Fruit fly (Drosophila melanogaster) whole organism, embryonic: ENCODE results near the gene Polr2F.

ENCODE experiments used
- ATbp ChIP-seq: fragments of 200-800 bp; sonication (Bioruptor generic); optimal IDR thresholded peaks from 2 replicates; lab custom pipeline; 2017; ENCODE audit warnings: missing biosample characterization, mild to moderate bottlenecking, missing genetic modification characterization, missing genetic modification reagents
- Adf1 ChIP-seq: fragments of 200-800 bp; sonication (Bioruptor generic); IDR thresholded peaks from 2 replicates; pipeline ENCODE4 v1.3.6; 2022; ENCODE audit warnings: missing biosample characterization, missing genetic modification characterization
- Awh ChIP-seq: fragments of 200-800 bp; sonication (Bioruptor generic); IDR thresholded peaks from 2 replicates; pipeline ENCODE4, ENCODE4 v1.3.6; 2022; ENCODE audit warnings: missing biosample characterization, missing genetic modification characterization
- CG10431 ChIP-seq: fragments of 200-800 bp; sonication (Bioruptor generic); optimal IDR thresholded peaks from 3 replicates; lab custom pipeline; 2018; ENCODE audit warnings: missing biosample characterization, mild to moderate bottlenecking, missing genetic modification characterization
- CG10462 ChIP-seq: fragments of 200-800 bp; sonication (Bioruptor generic); optimal IDR thresholded peaks from 2 replicates; lab custom pipeline; 2016; ENCODE audit warnings: missing biosample characterization, missing genetic modification characterization
- CG12071 ChIP-seq: fragments of 200-800 bp; sonication (Bioruptor generic); optimal IDR thresholded peaks from 3 replicates; lab custom pipeline; 2018; ENCODE audit warnings: missing biosample characterization, mild to moderate bottlenecking, missing genetic modification characterization
- CG13894 ChIP-seq: fragments of 200-800 bp; sonication (Bioruptor generic); optimal IDR thresholded peaks from 3 replicates; lab custom pipeline; 2018; ENCODE audit warnings: missing biosample characterization, mild to moderate bottlenecking, missing genetic modification characterization, moderate library complexity
- CG14050 ChIP-seq: fragments of 200-800 bp; sonication (Bioruptor generic); IDR thresholded peaks from 3 replicates; pipeline ENCODE4 v1.3.6; 2022; ENCODE audit warnings: missing biosample characterization, missing genetic modification characterization
- CG14710 ChIP-seq: fragments of 200-800 bp; sonication (Bioruptor generic); optimal IDR thresholded peaks from 3 replicates; lab custom pipeline; 2019; ENCODE audit warnings: missing biosample characterization, mild to moderate bottlenecking, missing genetic modification characterization, moderate library complexity
- CG16779 ChIP-seq: fragments of 200-800 bp; sonication (Bioruptor generic); IDR thresholded peaks from 2 replicates; pipeline ENCODE4 v1.3.6; 2022; ENCODE audit warnings: missing biosample characterization, missing genetic modification characterization
- CG17385 ChIP-seq: fragments of 200-800 bp; sonication (Bioruptor generic); optimal IDR thresholded peaks from 3 replicates; lab custom pipeline; 2018; ENCODE audit warnings: missing biosample characterization, mild to moderate bottlenecking, missing genetic modification characterization
- CG17568 ChIP-seq: fragments of 200-800 bp; sonication (Bioruptor generic); optimal IDR thresholded peaks from 2 replicates; lab custom pipeline; 2018; ENCODE audit warnings: missing biosample characterization, mild to moderate bottlenecking, missing genetic modification characterization, moderate library complexity
- CG18011 ChIP-seq: fragments of 200-800 bp; sonication (Bioruptor generic); optimal IDR thresholded peaks from 2 replicates; lab custom pipeline; 2017; ENCODE audit warnings: missing biosample characterization, missing genetic modification characterization, mild to moderate bottlenecking, moderate library complexity, missing genotype
- CG18619 ChIP-seq: fragments of 200-800 bp; sonication (Bioruptor generic); optimal IDR thresholded peaks from 3 replicates; lab custom pipeline; 2017; ENCODE audit warnings: missing biosample characterization, mild to moderate bottlenecking, missing genetic modification characterization
- CG2875 ChIP-seq: fragments of 200-800 bp; sonication (Bioruptor generic); optimal IDR thresholded peaks from 2 replicates; lab custom pipeline; 2017; ENCODE audit warnings: missing biosample characterization, mild to moderate bottlenecking, missing genetic modification characterization, missing genetic modification reagents
- CG6654 ChIP-seq: fragments of 200-800 bp; sonication (Bioruptor generic); optimal IDR thresholded peaks from 2 replicates; lab custom pipeline; 2017; ENCODE audit warnings: missing biosample characterization, mild to moderate bottlenecking, missing genetic modification characterization
- CG7556 ChIP-seq: fragments of 200-800 bp; sonication (Bioruptor generic); optimal IDR thresholded peaks from 2 replicates; lab custom pipeline; 2017; ENCODE audit warnings: missing biosample characterization, mild to moderate bottlenecking, missing genetic modification characterization
- CG7745 ChIP-seq: fragments of 200-800 bp; sonication (Bioruptor generic); optimal IDR thresholded peaks from 2 replicates; lab custom pipeline; 2018; ENCODE audit warnings: missing biosample characterization, mild to moderate bottlenecking, missing genetic modification characterization, moderate library complexity
- CG9437 ChIP-seq: fragments of 200-800 bp; sonication (Bioruptor generic); optimal IDR thresholded peaks from 2 replicates; lab custom pipeline; 2018; ENCODE audit warnings: missing biosample characterization, mild to moderate bottlenecking, missing genetic modification characterization
- CG9797 ChIP-seq: fragments of 200-800 bp; sonication (Bioruptor generic); optimal IDR thresholded peaks from 3 replicates; lab custom pipeline; 2018; ENCODE audit warnings: missing biosample characterization, mild to moderate bottlenecking, missing genetic modification characterization
- CTCF ChIP-seq: fragments of 200-800 bp; sonication (Bioruptor generic); optimal IDR thresholded peaks from 2 replicates; lab custom pipeline; 2017; ENCODE audit warnings: missing biosample characterization, mild to moderate bottlenecking, missing genetic modification characterization, moderate library complexity
- Camta ChIP-seq: fragments of 200-800 bp; sonication (Bioruptor generic); optimal IDR thresholded peaks from 2 replicates; lab custom pipeline; 2016; ENCODE audit warnings: missing biosample characterization, missing genetic modification characterization
- CkIIα-i1 ChIP-seq: fragments of 200-800 bp; sonication (Bioruptor generic); IDR thresholded peaks from 2 replicates; pipeline ENCODE4 v1.3.6; 2022; ENCODE audit warnings: missing biosample characterization, missing genetic modification characterization
- Dref ChIP-seq: fragments of 200-800 bp; sonication (Bioruptor generic); IDR thresholded peaks from 2 replicates; pipeline ENCODE4 v1.3.6; 2022; ENCODE audit warnings: missing biosample characterization, missing genetic modification characterization
- Elba2 ChIP-seq: fragments of 200-800 bp; sonication (Bioruptor generic); optimal IDR thresholded peaks from 3 replicates; lab custom pipeline; 2016; ENCODE audit warnings: missing biosample characterization, missing genetic modification characterization
- Fer1 ChIP-seq: fragments of 200-800 bp; sonication (Bioruptor generic); optimal IDR thresholded peaks from 2 replicates; lab custom pipeline; 2017; ENCODE audit warnings: missing biosample characterization, mild to moderate bottlenecking, missing genetic modification characterization
- Hand ChIP-seq: fragments of 200-800 bp; sonication (Bioruptor generic); optimal IDR thresholded peaks from 2 replicates; lab custom pipeline; 2017; ENCODE audit warnings: mild to moderate bottlenecking, missing biosample characterization, missing genetic modification reagents, missing genetic modification characterization
- Mrtf ChIP-seq: fragments of 200-800 bp; sonication (Bioruptor generic); IDR thresholded peaks from 3 replicates; pipeline ENCODE4 v1.3.6; 2022; ENCODE audit warnings: missing biosample characterization, missing genetic modification characterization
- NC2α ChIP-seq: fragments of 200-800 bp; sonication (Bioruptor generic); optimal IDR thresholded peaks from 2 replicates; lab custom pipeline; 2016; ENCODE audit warnings: missing biosample characterization, missing genetic modification characterization
- NFAT ChIP-seq: fragments of 200-800 bp; sonication (Bioruptor generic); IDR thresholded peaks from 2 replicates; pipeline ENCODE4 v1.3.6; 2022; ENCODE audit warnings: missing biosample characterization, missing genetic modification characterization
- Ravus ChIP-seq: fragments of 200-800 bp; sonication (Bioruptor generic); IDR thresholded peaks from 2 replicates; pipeline ENCODE4 v1.3.6; 2022; ENCODE audit warnings: missing biosample characterization, missing genetic modification characterization
- Six4 ChIP-seq: fragments of 200-800 bp; sonication (Bioruptor generic); optimal IDR thresholded peaks from 2 replicates; lab custom pipeline; 2016; ENCODE audit warnings: missing biosample characterization, missing genetic modification characterization
- Sox100B ChIP-seq: fragments of 200-800 bp; sonication (Bioruptor generic); optimal IDR thresholded peaks from 3 replicates; lab custom pipeline; 2018; ENCODE audit warnings: missing biosample characterization, mild to moderate bottlenecking, missing genetic modification characterization
- Sry-β ChIP-seq: fragments of 200-800 bp; sonication (Bioruptor generic); optimal IDR thresholded peaks from 2 replicates; lab custom pipeline; 2018; ENCODE audit warnings: missing biosample characterization, mild to moderate bottlenecking, missing genetic modification characterization, moderate library complexity
- bcd ChIP-seq: fragments of 200-800 bp; sonication (Bioruptor generic); optimal IDR thresholded peaks from 2 replicates; lab custom pipeline; 2017; ENCODE audit warnings: missing biosample characterization, mild to moderate bottlenecking, missing genetic modification characterization
- bowl ChIP-seq: fragments of 200-800 bp; sonication (Bioruptor generic); IDR thresholded peaks from 2 replicates; pipeline ENCODE4 v1.3.6; 2022; ENCODE audit warnings: missing biosample characterization, missing genetic modification characterization
- btn ChIP-seq: fragments of 200-800 bp; sonication (Bioruptor generic); optimal IDR thresholded peaks from 2 replicates; lab custom pipeline; 2016; ENCODE audit warnings: missing biosample characterization, missing genetic modification characterization
- caup ChIP-seq: fragments of 200-800 bp; sonication (Bioruptor generic); optimal IDR thresholded peaks from 3 replicates; lab custom pipeline; 2017; ENCODE audit warnings: missing biosample characterization, mild to moderate bottlenecking, missing genetic modification characterization, moderate library complexity; ENCODE audit not compliant: severe bottlenecking
- crp ChIP-seq, 2 experiments: fragments of 200-800 bp; sonication (Bioruptor generic); optimal IDR thresholded peaks; 2 replicates in 1 of 2; 3 replicates in 1 of 2; lab custom pipeline; 2017; ENCODE audit warnings: missing biosample characterization in 2 of 2, missing genetic modification characterization in 2 of 2, mild to moderate bottlenecking in 1 of 2, moderate library complexity in 1 of 2
- dan ChIP-seq: fragments of 200-800 bp; sonication (Bioruptor generic); IDR thresholded peaks from 2 replicates; pipeline ENCODE4 v1.3.6; 2022; ENCODE audit warnings: missing biosample characterization, missing genetic modification characterization
- dm ChIP-seq: fragments of 200-800 bp; sonication (Bioruptor generic); optimal IDR thresholded peaks from 3 replicates; lab custom pipeline; 2016; ENCODE audit warnings: missing biosample characterization, missing genetic modification characterization
- exex ChIP-seq: fragments of 200-800 bp; sonication (Bioruptor generic); optimal IDR thresholded peaks from 4 replicates; lab custom pipeline; 2018; ENCODE audit warnings: missing biosample characterization, mild to moderate bottlenecking, missing genetic modification characterization, moderate library complexity
- jigr1 ChIP-seq: fragments of 200-800 bp; sonication (Bioruptor generic); IDR thresholded peaks from 3 replicates; pipeline ENCODE4 v1.3.6; 2022; ENCODE audit warnings: missing biosample characterization, missing genetic modification characterization
- lab ChIP-seq: fragments of 200-800 bp; sonication (Bioruptor generic); optimal IDR thresholded peaks from 3 replicates; lab custom pipeline; 2017; ENCODE audit warnings: missing biosample characterization, missing genetic modification characterization, mild to moderate bottlenecking, moderate library complexity, missing genetic modification reagents
- nmo ChIP-seq: fragments of 200-800 bp; sonication (Bioruptor generic); optimal IDR thresholded peaks from 2 replicates; lab custom pipeline; 2018; ENCODE audit warnings: missing biosample characterization, mild to moderate bottlenecking, missing genetic modification characterization, moderate library complexity
- pfk ChIP-seq: fragments of 200-800 bp; sonication (Bioruptor generic); optimal IDR thresholded peaks from 2 replicates; lab custom pipeline; 2018; ENCODE audit warnings: missing biosample characterization, mild to moderate bottlenecking, missing genetic modification characterization, moderate library complexity
- pnt ChIP-seq: fragments of 200-800 bp; sonication (Bioruptor generic); optimal IDR thresholded peaks from 3 replicates; lab custom pipeline; 2016; ENCODE audit warnings: missing biosample characterization, missing genetic modification characterization
- seq ChIP-seq: fragments of 200-800 bp; sonication (Bioruptor generic); IDR thresholded peaks from 2 replicates; pipeline ENCODE4 v1.3.6; 2022; ENCODE audit warnings: missing biosample characterization, missing genetic modification characterization
- sima ChIP-seq: fragments of 200-800 bp; sonication (Bioruptor generic); optimal IDR thresholded peaks from 2 replicates; lab custom pipeline; 2016; ENCODE audit warnings: missing biosample characterization, missing genetic modification characterization
- sqz ChIP-seq: fragments of 200-800 bp; sonication (Bioruptor generic); optimal IDR thresholded peaks from 3 replicates; lab custom pipeline; 2018; ENCODE audit warnings: missing biosample characterization, mild to moderate bottlenecking, missing genetic modification characterization
- tin ChIP-seq: fragments of 200-800 bp; sonication (Bioruptor generic); optimal IDR thresholded peaks from 3 replicates; lab custom pipeline; 2016; ENCODE audit warnings: missing biosample characterization, missing genetic modification characterization

Gene Polr2F

dm6 chr3R:5368170-5368781, 3.3 kb upstream of the Polr2F start, which contains the start of gene Cerk (continued):
- TF ChIP-seq NFAT (peak; percentile 65), CG13894 (peak; percentile 48), Awh (GFP tag; lab: Robert Waterston, UW) (no peak), tin (GFP tag; lab: Kevin White, UChicago) (no peak), bcd (GFP tag; lab: Kevin White, UChicago) (no peak), pfk (GFP tag; lab: Kevin White, UChicago) (no peak), bowl (no peak), CG7745 (no peak), Hand (no peak), nmo (peak; percentile 30), sqz (GFP tag; lab: Kevin White, UChicago) (no peak), CkIIα-i1 (GFP tag; lab: Robert Waterston, UW) (no peak), Sry-β (GFP tag; lab: Kevin White, UChicago) (peak; percentile 56), Six4 (GFP tag; lab: Kevin White, UChicago) (no peak), Elba2 (GFP tag; lab: Kevin White, UChicago) (peak; percentile 48), CG14050 (GFP tag; lab: Robert Waterston, UW) (no peak), CG18619 (GFP tag; lab: Kevin White, UChicago) (no peak), Dref (GFP tag; lab: Robert Waterston, UW) (peak; percentile 48), sima (no peak), CG10462 (peak; percentile 13), caup (GFP tag; lab: Kevin White, UChicago) (peak; percentile 30), CG9797 (GFP tag; lab: Kevin White, UChicago) (peak; percentile 91), CTCF (no peak), CG9437 (no peak), CG12071 (GFP tag; lab: Kevin White, UChicago) (no peak), CG16779 (GFP tag; lab: Robert Waterston, UW) (no peak), CG10431 (GFP tag; lab: Kevin White, UChicago) (peak; percentile 25), Mrtf (GFP tag; lab: Robert Waterston, UW) (0 out of 3 replicates have a peak, but pooled peaks have one; percentile 21), NC2α (GFP tag; lab: Kevin White, UChicago) (no peak), lab (GFP tag; lab: Kevin White, UChicago) (peak; percentile 46), CG14710 (tag; lab: Kevin White, UChicago) (peak; percentile 52), exex (tag; lab: Kevin White, UChicago) (no peak), Camta (GFP tag; lab: Kevin White, UChicago) (peak; percentile 17), Fer1 (GFP tag; lab: Kevin White, UChicago) (peak; percentile 7), pnt (GFP tag; lab: Kevin White, UChicago) (peak; percentile 41), seq (no peak), Sox100B (GFP tag; lab: Kevin White, UChicago) (no peak), dm (peak; percentile 57), CG18011 (no peak), CG6654 (GFP tag; lab: Kevin White, UChicago) (peak; percentile 41), dan (GFP tag; lab: Robert Waterston, UW) (no peak), Adf1 (GFP tag; lab: Robert Waterston, UW) (no peak), CG7556 (no peak), Ravus (no peak), CG2875 (no peak), btn (no peak), CG17385 (GFP tag; lab: Kevin White, UChicago) (peak; percentile 36), crp (GFP tag; optimal IDR thresholded peaks at IDR 0.05; lab: Kevin White, UChicago) (peak in 1 of 2 experiments; percentile 45), jigr1 (GFP tag; lab: Robert Waterston, UW) (no peak), ATbp (GFP tag; lab: Kevin White, UChicago) (no peak), CG17568 (GFP tag; lab: Kevin White, UChicago) (no peak)
